Worm (Caenorhabditis elegans): Measurements from ENCODE around the gene sdz-23.

DNA sequence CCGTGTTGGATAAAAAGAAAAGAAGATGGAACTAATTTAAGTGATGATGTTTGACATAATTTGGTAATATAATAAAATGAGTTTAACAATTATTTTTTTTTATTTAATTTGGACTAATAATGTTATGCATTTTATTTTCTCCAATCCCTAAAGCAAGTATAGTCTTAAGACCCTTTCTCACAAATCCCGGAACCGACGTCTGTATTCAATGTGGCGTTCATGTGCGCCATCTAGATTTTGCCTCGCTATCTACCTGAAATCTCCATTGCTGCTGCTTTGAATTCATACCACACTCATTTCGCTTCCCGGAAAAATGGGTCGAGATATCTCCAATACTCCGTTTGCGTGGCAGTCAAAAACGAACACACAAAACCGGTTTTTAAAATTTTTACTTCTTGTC lies 24.0 kb downstream of the sdz-23 start, which contains the start of gene D1014.5:
- TF ChIP-seq ceh-43 (GFP tag; optimal IDR thresholded peaks at IDR 0.05), result no peak
- TF ChIP-seq ztf-11 (tag; optimal IDR thresholded peaks at IDR 0.05), result no peak
- no peak for TF ChIP-seq pha-4 (tag; optimal IDR thresholded peaks at IDR 0.05)
- TF ChIP-seq mab-5 (tag; optimal IDR thresholded peaks at IDR 0.05), result no peak
- no peak for TF ChIP-seq sptf-1 (tag; optimal IDR thresholded peaks at IDR 0.05)
- TF ChIP-seq nhr-76 (tag; optimal IDR thresholded peaks at IDR 0.05), result no peak
- TF ChIP-seq snpc-4 (tag; optimal IDR thresholded peaks at IDR 0.05), result no peak
- no peak for TF ChIP-seq ceh-39 (tag; optimal IDR thresholded peaks at IDR 0.05)
- TF ChIP-seq mep-1 (tag; optimal IDR thresholded peaks at IDR 0.05), result no peak
- no peak for TF ChIP-seq lin-13 (tag; optimal IDR thresholded peaks at IDR 0.05)

All from whole organism, mixed stage, embryonic.